Fruit fly (Drosophila melanogaster) whole organism, pupa: ENCODE measurements around the gene Xe7.

Source experiments
- CG10348 ChIP-seq: fragments of 200-800 bp; sonication (Bioruptor generic); IDR thresholded peaks from 2 replicates; pipeline ENCODE4 v1.3.6; 2022; ENCODE audit warnings: missing biosample characterization, missing genetic modification characterization
- CG12605 ChIP-seq: fragments of 200-800 bp; sonication (Bioruptor generic); IDR thresholded peaks from 2 replicates; pipeline ENCODE4 v1.3.6; 2022; ENCODE audit warnings: missing biosample characterization, missing genetic modification characterization
- CG13204 ChIP-seq: fragments of 200-800 bp; sonication (Bioruptor generic); optimal IDR thresholded peaks from 2 replicates; lab custom pipeline; 2018; ENCODE audit warnings: missing biosample characterization, mild to moderate bottlenecking, missing genetic modification characterization, moderate library complexity
- CG14655 ChIP-seq: fragments of 200-800 bp; sonication (Bioruptor generic); optimal IDR thresholded peaks from 3 replicates; lab custom pipeline; 2017; ENCODE audit warnings: mild to moderate bottlenecking, missing biosample characterization, missing genetic modification reagents, missing genetic modification characterization
- CG15710 ChIP-seq: fragments of 200-800 bp; sonication (Bioruptor generic); optimal IDR thresholded peaks from 2 replicates; lab custom pipeline; 2018; ENCODE audit warnings: missing biosample characterization, mild to moderate bottlenecking, missing genetic modification characterization, moderate library complexity
- CG17806 ChIP-seq: fragments of 200-800 bp; sonication (Bioruptor generic); optimal IDR thresholded peaks from 2 replicates; lab custom pipeline; 2018; ENCODE audit warnings: missing biosample characterization, mild to moderate bottlenecking, missing genetic modification characterization, moderate library complexity
- CG32121 ChIP-seq: fragments of 200-800 bp; sonication (Bioruptor generic); IDR thresholded peaks from 2 replicates; pipeline ENCODE4 v1.3.6; 2022; ENCODE audit warnings: missing biosample characterization, missing genetic modification characterization
- CG34367 ChIP-seq: fragments of 200-800 bp; sonication (Bioruptor generic); optimal IDR thresholded peaks from 2 replicates; lab custom pipeline; 2018; ENCODE audit warnings: missing biosample characterization, mild to moderate bottlenecking, missing genetic modification characterization
- CG4496 ChIP-seq: fragments of 200-800 bp; sonication (Bioruptor generic); IDR thresholded peaks from 3 replicates; pipeline ENCODE4 v1.3.6; 2022; ENCODE audit warnings: missing biosample characterization, missing genetic modification characterization
- CG8159 ChIP-seq: fragments of 200-800 bp; sonication (Bioruptor generic); optimal IDR thresholded peaks from 3 replicates; lab custom pipeline; 2018; ENCODE audit warnings: missing biosample characterization, mild to moderate bottlenecking, missing genetic modification characterization, moderate library complexity
- CG8301 ChIP-seq: fragments of 200-800 bp; sonication (Bioruptor generic); optimal IDR thresholded peaks from 2 replicates; lab custom pipeline; 2018; ENCODE audit warnings: missing biosample characterization, mild to moderate bottlenecking, missing genetic modification characterization
- CG9948 ChIP-seq: fragments of 200-800 bp; sonication (Bioruptor generic); optimal IDR thresholded peaks from 2 replicates; lab custom pipeline; 2018; ENCODE audit warnings: missing biosample characterization, mild to moderate bottlenecking, missing genetic modification characterization, moderate library complexity
- D1 ChIP-seq: fragments of 200-800 bp; sonication (Bioruptor generic); optimal IDR thresholded peaks from 2 replicates; lab custom pipeline; 2018; ENCODE audit warnings: missing biosample characterization, mild to moderate bottlenecking, missing genetic modification characterization, moderate library complexity
- EcR ChIP-seq: fragments of 200-800 bp; sonication (Bioruptor generic); optimal IDR thresholded peaks from 3 replicates; lab custom pipeline; 2019; ENCODE audit warnings: missing biosample characterization, missing genetic modification characterization, mild to moderate bottlenecking, moderate library complexity, missing genetic modification reagents
- Ets98B ChIP-seq: fragments of 200-800 bp; sonication (Bioruptor generic); IDR thresholded peaks from 2 replicates; pipeline ENCODE4 v1.3.6; 2022; ENCODE audit warnings: missing biosample characterization, missing genetic modification characterization
- Pif1A ChIP-seq: fragments of 200-800 bp; sonication (Bioruptor generic); optimal IDR thresholded peaks from 3 replicates; lab custom pipeline; 2016; ENCODE audit warnings: missing biosample characterization, missing genetic modification characterization
- Pif1B ChIP-seq: fragments of 200-800 bp; sonication (Bioruptor generic); optimal IDR thresholded peaks from 3 replicates; lab custom pipeline; 2016; ENCODE audit warnings: missing biosample characterization, missing genetic modification characterization
- Snoo ChIP-seq: fragments of 200-800 bp; sonication (Bioruptor generic); optimal IDR thresholded peaks from 3 replicates; lab custom pipeline; 2017; ENCODE audit warnings: missing biosample characterization, mild to moderate bottlenecking, missing genetic modification characterization, inconsistent platforms
- fd96Ca ChIP-seq: fragments of 200-800 bp; sonication (Bioruptor generic); IDR thresholded peaks from 3 replicates; pipeline ENCODE4 v1.3.6; 2022; ENCODE audit warnings: missing biosample characterization, missing genetic modification characterization
- gl ChIP-seq: fragments of 200-800 bp; sonication (Bioruptor generic); optimal IDR thresholded peaks from 2 replicates; lab custom pipeline; 2018; ENCODE audit warnings: missing biosample characterization, mild to moderate bottlenecking, missing genetic modification characterization
- rn ChIP-seq: fragments of 200-800 bp; sonication (Bioruptor generic); IDR thresholded peaks from 2 replicates; pipeline ENCODE4 v1.3.6; 2022; ENCODE audit warnings: missing biosample characterization, missing genetic modification characterization

Xe7 gene

dm6 chr3R:5621714-5622405 is 47.3 kb downstream of the Xe7 start:
- TF ChIP-seq CG13204 (GFP tag; lab: Kevin White, UChicago) = peak; percentile 77
- TF ChIP-seq Pif1A = peak; percentile 4
- peak; percentile 82 for TF ChIP-seq gl
- peak; percentile 94 for TF ChIP-seq EcR (GFP tag; lab: Kevin White, UChicago)
- TF ChIP-seq D1 (tag; lab: Kevin White, UChicago) = no peak
- peak; percentile 50 for TF ChIP-seq CG12605 (GFP tag; lab: Robert Waterston, UW)
- no peak; the same call in 1 of the 2 replicates for TF ChIP-seq Ets98B (GFP tag; lab: Robert Waterston, UW)
- no peak for TF ChIP-seq CG15710 (tag; lab: Kevin White, UChicago)
- TF ChIP-seq rn (GFP tag; lab: Robert Waterston, UW) = no peak
- TF ChIP-seq CG10348 (GFP tag; lab: Robert Waterston, UW) = no peak
- TF ChIP-seq CG34367 (tag; lab: Kevin White, UChicago) = peak; percentile 18
- no peak for TF ChIP-seq CG17806 (tag; lab: Kevin White, UChicago)
- no peak for TF ChIP-seq CG32121
- TF ChIP-seq CG8301 (tag; lab: Kevin White, UChicago) = peak; percentile 4
- no peak for TF ChIP-seq Pif1B
- TF ChIP-seq Snoo (tag; lab: Kevin White, UChicago) = no peak
- TF ChIP-seq CG9948 = no peak
- TF ChIP-seq CG14655 = peak; percentile 14
- TF ChIP-seq fd96Ca (GFP tag; lab: Robert Waterston, UW) = 0 out of 3 replicates have a peak, but pooled peaks have one; percentile 45
- TF ChIP-seq CG8159 (tag; lab: Kevin White, UChicago) = peak; percentile 27
- peak; percentile 42; the same call in 1 of the 3 replicates for TF ChIP-seq CG4496

- TF ChIP-seq CG34367 (tag; lab: Kevin White, UChicago) = peak; percentile 30
- TF ChIP-seq Ets98B (GFP tag; lab: Robert Waterston, UW) = no peak; the same call in 1 of the 2 replicates
- TF ChIP-seq CG8301 (tag; lab: Kevin White, UChicago) = peak; percentile 58
- peak; percentile 33; the same call in 1 of the 2 replicates for TF ChIP-seq CG32121
- 0 out of 3 replicates have a peak, but pooled peaks have one; percentile 45 for TF ChIP-seq CG4496
- peak; percentile 30 for TF ChIP-seq CG12605 (GFP tag; lab: Robert Waterston, UW)
- TF ChIP-seq CG9948 = peak; percentile 41
- TF ChIP-seq CG17806 (tag; lab: Kevin White, UChicago) = peak; percentile 45
- peak; percentile 34 for TF ChIP-seq Pif1B
- TF ChIP-seq CG8159 (tag; lab: Kevin White, UChicago) = peak; percentile 70
- peak; percentile 60 for TF ChIP-seq CG15710 (tag; lab: Kevin White, UChicago)
- peak; percentile 79 for TF ChIP-seq CG14655
- peak; percentile 51 for TF ChIP-seq rn (GFP tag; lab: Robert Waterston, UW)
- TF ChIP-seq fd96Ca (GFP tag; lab: Robert Waterston, UW) = peak; percentile 64; the same call in 1 of the 3 replicates
- peak; percentile 60 for TF ChIP-seq Snoo (tag; lab: Kevin White, UChicago)
- peak; percentile 14 for TF ChIP-seq gl
- peak; percentile 61 for TF ChIP-seq Pif1A
- no peak for TF ChIP-seq D1 (tag; lab: Kevin White, UChicago)
- no peak for TF ChIP-seq CG10348 (GFP tag; lab: Robert Waterston, UW)
- TF ChIP-seq CG13204 (GFP tag; lab: Kevin White, UChicago) = no peak
- TF ChIP-seq EcR (GFP tag; lab: Kevin White, UChicago) = no peak
- TF ChIP-seq, all 21 proteins: peak for 16
Observed at dm6 chr3R:5620387-5620956, 48.7 kb downstream of the Xe7 start.

DNA sequence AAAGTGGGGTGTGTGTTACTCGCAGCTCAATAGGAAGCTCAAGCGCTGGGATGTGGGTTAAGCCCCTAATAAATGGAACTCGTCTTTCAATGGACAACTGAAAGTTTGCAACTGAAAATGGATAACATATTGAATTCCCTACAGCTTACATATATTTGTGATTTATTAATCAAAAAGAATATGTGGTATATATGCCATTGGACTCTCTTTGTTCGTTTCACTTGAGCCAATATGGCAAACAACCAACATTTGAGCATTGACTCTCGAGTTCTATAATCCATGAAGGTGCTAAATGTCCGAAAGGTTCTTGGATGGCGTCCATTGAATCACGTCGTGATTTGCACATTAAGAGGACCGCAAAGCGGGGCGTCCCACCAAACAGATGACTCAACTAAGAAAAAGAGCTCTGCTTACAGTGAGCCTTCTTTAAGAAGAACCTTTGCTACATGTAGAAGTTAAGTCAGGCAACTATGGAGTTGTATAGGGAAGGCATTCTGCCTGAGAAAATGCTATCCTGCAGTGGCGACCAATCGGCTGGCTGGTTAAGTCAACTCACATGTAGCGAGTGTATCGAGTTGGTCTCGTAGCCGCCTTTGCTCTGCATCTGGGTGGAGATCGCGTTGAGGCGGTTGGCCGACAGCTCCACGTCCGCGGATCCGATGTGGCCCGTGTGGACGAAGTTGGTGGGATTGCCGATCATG is 51.1 kb downstream of the Xe7 start:
- TF ChIP-seq CG4496 (peak; percentile 46; the same call in 2 of the 3 replicates), fd96Ca (GFP tag; lab: Robert Waterston, UW) (peak; percentile 63), CG12605 (GFP tag; lab: Robert Waterston, UW) (no peak), CG32121 (peak; percentile 56), CG8159 (tag; lab: Kevin White, UChicago) (peak; percentile 34), CG34367 (tag; lab: Kevin White, UChicago) (no peak), CG14655 (no peak), CG15710 (tag; lab: Kevin White, UChicago) (peak; percentile 50), CG9948 (peak; percentile 32), Snoo (tag; lab: Kevin White, UChicago) (peak; percentile 22), CG17806 (tag; lab: Kevin White, UChicago) (peak; percentile 22), rn (GFP tag; lab: Robert Waterston, UW) (no peak), Ets98B (GFP tag; lab: Robert Waterston, UW) (peak; percentile 55), CG13204 (GFP tag; lab: Kevin White, UChicago) (no peak), EcR (GFP tag; lab: Kevin White, UChicago) (no peak), Pif1A (peak; percentile 16), Pif1B (no peak), CG8301 (tag; lab: Kevin White, UChicago) (peak; percentile 53), gl (peak; percentile 7), D1 (tag; lab: Kevin White, UChicago) (no peak), CG10348 (GFP tag; lab: Robert Waterston, UW) (no peak)

DNA sequence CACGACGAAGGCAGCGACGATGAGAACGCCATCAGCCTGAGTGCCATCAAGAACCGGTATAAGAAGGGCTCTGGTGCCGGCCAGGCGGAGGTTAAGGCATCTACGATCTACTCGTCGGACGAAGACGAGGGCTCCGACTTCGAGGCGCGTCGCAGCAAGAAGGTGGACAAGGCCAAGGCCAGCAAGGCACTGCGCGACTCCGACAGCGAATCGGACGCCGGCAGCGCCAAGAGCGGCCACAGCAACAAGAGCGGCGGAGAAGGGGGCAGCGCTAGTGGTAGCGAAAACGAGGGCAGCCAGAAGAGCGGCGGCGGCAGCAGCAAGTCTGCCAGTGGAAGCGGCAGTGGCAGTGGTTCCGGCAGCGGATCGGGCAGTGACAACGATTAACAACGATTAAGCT is 53.6 kb downstream of the Xe7 start:
- no peak for TF ChIP-seq Ets98B (GFP tag; lab: Robert Waterston, UW)
- TF ChIP-seq EcR (GFP tag; lab: Kevin White, UChicago) = peak; percentile 85
- peak; percentile 79 for TF ChIP-seq CG13204 (GFP tag; lab: Kevin White, UChicago)
